Fruit fly (Drosophila melanogaster) whole organism, pupa: Measurements from ENCODE around the gene Lectin-galC1.

Source experiments
- Ets98B ChIP-seq: fragments of 200-800 bp; sonication (Bioruptor generic); IDR thresholded peaks from 2 replicates; pipeline ENCODE4 v1.3.6; 2022; ENCODE audit warnings: missing biosample characterization, missing genetic modification characterization
- Pif1A ChIP-seq: fragments of 200-800 bp; sonication (Bioruptor generic); optimal IDR thresholded peaks from 3 replicates; lab custom pipeline; 2016; ENCODE audit warnings: missing biosample characterization, missing genetic modification characterization
- gl ChIP-seq: fragments of 200-800 bp; sonication (Bioruptor generic); optimal IDR thresholded peaks from 2 replicates; lab custom pipeline; 2018; ENCODE audit warnings: missing biosample characterization, mild to moderate bottlenecking, missing genetic modification characterization

- TF ChIP-seq gl (tag; lab: Kevin White, UChicago) = no peak
- TF ChIP-seq Pif1A (GFP tag; lab: Kevin White, UChicago) = no peak
- TF ChIP-seq Ets98B (GFP tag; lab: Robert Waterston, UW) = no peak
Observed at dm6 chr2L:19432424-19433015, 15.3 kb downstream of the Lectin-galC1 start, which contains the start of gene Rab9.
